Fruit fly (Drosophila melanogaster) whole organism, embryonic: ENCODE measurements around the gene CG14883.

Experiments
- ATbp ChIP-seq: fragments of 200-800 bp; sonication (Bioruptor generic); optimal IDR thresholded peaks from 2 replicates; lab custom pipeline; 2017; ENCODE audit warnings: missing biosample characterization, mild to moderate bottlenecking, missing genetic modification characterization, missing genetic modification reagents
- CG12236 ChIP-seq: fragments of 200-800 bp; sonication (Bioruptor generic); optimal IDR thresholded peaks from 2 replicates; lab custom pipeline; 2016; ENCODE audit warnings: missing biosample characterization, missing genetic modification characterization
- CG14667 ChIP-seq: fragments of 200-800 bp; sonication (Bioruptor generic); IDR thresholded peaks from 2 replicates; pipeline ENCODE4 v1.3.6; 2022; ENCODE audit warnings: missing biosample characterization, missing genetic modification characterization
- CG15073 ChIP-seq: fragments of 200-800 bp; sonication (Bioruptor generic); optimal IDR thresholded peaks from 2 replicates; lab custom pipeline; 2016; ENCODE audit warnings: missing biosample characterization, missing genetic modification characterization
- CG17328 ChIP-seq: fragments of 200-800 bp; sonication (Bioruptor generic); IDR thresholded peaks from 2 replicates; pipeline ENCODE4 v1.3.6; 2022; ENCODE audit warnings: missing biosample characterization, missing genetic modification characterization
- CG1792 ChIP-seq: fragments of 200-800 bp; sonication (Bioruptor generic); optimal IDR thresholded peaks from 2 replicates; lab custom pipeline; 2016; ENCODE audit warnings: missing biosample characterization, missing genetic modification characterization
- CG2129 ChIP-seq: fragments of 200-800 bp; sonication (Bioruptor generic); IDR thresholded peaks from 2 replicates; pipeline ENCODE4 v1.3.6; 2022; ENCODE audit warnings: missing biosample characterization, missing genetic modification characterization; ENCODE audit not compliant: partially characterized antibody
- CG2678 ChIP-seq: fragments of 200-800 bp; sonication (Bioruptor generic); optimal IDR thresholded peaks from 3 replicates; lab custom pipeline; 2019; ENCODE audit warnings: missing biosample characterization, mild to moderate bottlenecking, missing genetic modification characterization, moderate library complexity
- CG2875 ChIP-seq: fragments of 200-800 bp; sonication (Bioruptor generic); optimal IDR thresholded peaks from 2 replicates; lab custom pipeline; 2017; ENCODE audit warnings: missing biosample characterization, mild to moderate bottlenecking, missing genetic modification characterization, missing genetic modification reagents
- CG33557 ChIP-seq: fragments of 200-800 bp; sonication (Bioruptor generic); optimal IDR thresholded peaks from 2 replicates; lab custom pipeline; 2019; ENCODE audit warnings: missing biosample characterization, mild to moderate bottlenecking, missing genetic modification characterization, moderate library complexity
- CG4707 ChIP-seq: fragments of 200-800 bp; sonication (Bioruptor generic); optimal IDR thresholded peaks from 2 replicates; lab custom pipeline; 2018; ENCODE audit warnings: missing biosample characterization, mild to moderate bottlenecking, missing genetic modification characterization, moderate library complexity
- CG4854 ChIP-seq: fragments of 200-800 bp; sonication (Bioruptor generic); optimal IDR thresholded peaks from 2 replicates; lab custom pipeline; 2016; ENCODE audit warnings: missing biosample characterization, missing genetic modification characterization, inconsistent platforms
- CG8388 ChIP-seq: fragments of 200-800 bp; sonication (Bioruptor generic); optimal IDR thresholded peaks from 2 replicates; lab custom pipeline; 2019; ENCODE audit warnings: missing biosample characterization, mild to moderate bottlenecking, missing genetic modification characterization, moderate library complexity
- CG9215 ChIP-seq: fragments of 200-800 bp; sonication (Bioruptor generic); IDR thresholded peaks from 2 replicates; pipeline ENCODE4 v1.3.6; 2022; ENCODE audit warnings: missing biosample characterization, missing genetic modification characterization
- Deaf1 ChIP-seq: fragments of 200-800 bp; optimal IDR thresholded peaks from 3 replicates; lab custom pipeline; 2019; ENCODE audit warnings: missing biosample characterization, mild to moderate bottlenecking, missing genetic modification characterization, moderate library complexity
- Dll ChIP-seq: fragments of 200-800 bp; sonication (Bioruptor generic); IDR thresholded peaks from 4 replicates; pipeline ENCODE4 v1.3.6; 2022; ENCODE audit warnings: missing biosample characterization, missing genetic modification characterization; ENCODE audit not compliant: partially characterized antibody
- HLH3B ChIP-seq: fragments of 200-800 bp; sonication (Bioruptor generic); IDR thresholded peaks from 2 replicates; pipeline ENCODE4 v1.3.6; 2022; ENCODE audit warnings: missing biosample characterization, missing genetic modification characterization
- HmgZ ChIP-seq: fragments of 200-800 bp; sonication (Bioruptor generic); optimal IDR thresholded peaks from 2 replicates; lab custom pipeline; 2018; ENCODE audit warnings: missing biosample characterization, mild to moderate bottlenecking, missing genetic modification characterization
- Hmx ChIP-seq: fragments of 200-800 bp; sonication (Bioruptor generic); optimal IDR thresholded peaks from 2 replicates; lab custom pipeline; 2016; ENCODE audit warnings: missing biosample characterization, missing genetic modification characterization
- Hsf ChIP-seq: fragments of 200-800 bp; sonication (Bioruptor generic); optimal IDR thresholded peaks from 3 replicates; lab custom pipeline; 2016; ENCODE audit warnings: missing biosample characterization, missing genetic modification characterization
- Mes4 ChIP-seq: fragments of 200-800 bp; sonication (Bioruptor generic); optimal IDR thresholded peaks from 2 replicates; lab custom pipeline; 2016; ENCODE audit warnings: missing biosample characterization, missing genetic modification characterization
- NFAT ChIP-seq: fragments of 200-800 bp; sonication (Bioruptor generic); IDR thresholded peaks from 2 replicates; pipeline ENCODE4 v1.3.6; 2022; ENCODE audit warnings: missing biosample characterization, missing genetic modification characterization
- Scr ChIP-seq: fragments of 200-800 bp; sonication (Bioruptor generic); IDR thresholded peaks from 2 replicates; pipeline ENCODE4 v1.3.6; 2022; ENCODE audit warnings: missing biosample characterization, missing genetic modification characterization; ENCODE audit not compliant: partially characterized antibody
- bcd ChIP-seq: fragments of 200-800 bp; sonication (Bioruptor generic); optimal IDR thresholded peaks from 2 replicates; lab custom pipeline; 2017; ENCODE audit warnings: missing biosample characterization, mild to moderate bottlenecking, missing genetic modification characterization
- br ChIP-seq: fragments of >200 bp; optimal IDR thresholded peaks from 2 replicates; lab custom pipeline; 2017
- cad ChIP-seq: fragments of >200 bp; optimal IDR thresholded peaks from 2 replicates; lab custom pipeline; 2017; ENCODE audit warnings: missing biosample characterization, missing genetic modification characterization
- cg ChIP-seq: fragments of 200-800 bp; sonication (Bioruptor generic); optimal IDR thresholded peaks from 3 replicates; lab custom pipeline; 2019; ENCODE audit warnings: missing biosample characterization, mild to moderate bottlenecking, missing genetic modification characterization, moderate library complexity
- chif ChIP-seq, 2 experiments: fragments of 200-800 bp; sonication (Bioruptor generic); optimal IDR thresholded peaks; 3 replicates each; lab custom pipeline; 2016; ENCODE audit warnings: missing biosample characterization in 2 of 2, missing genetic modification characterization in 2 of 2
- chinmo ChIP-seq: fragments of 200-800 bp; sonication (Bioruptor generic); IDR thresholded peaks from 4 replicates; pipeline ENCODE4 v1.3.6; 2022; ENCODE audit warnings: missing biosample characterization, missing genetic modification characterization; ENCODE audit not compliant: partially characterized antibody
- ci ChIP-seq: fragments of 200-800 bp; sonication (Bioruptor generic); IDR thresholded peaks from 3 replicates; pipeline ENCODE4 v1.3.6; 2022; ENCODE audit warnings: missing biosample characterization, missing genetic modification characterization
- crp ChIP-seq, 2 experiments: fragments of 200-800 bp; sonication (Bioruptor generic); optimal IDR thresholded peaks; 2 replicates in 1 of 2; 3 replicates in 1 of 2; lab custom pipeline; 2017; ENCODE audit warnings: missing biosample characterization in 2 of 2, missing genetic modification characterization in 2 of 2, mild to moderate bottlenecking in 1 of 2, moderate library complexity in 1 of 2
- da ChIP-seq: fragments of 200-800 bp; sonication (Bioruptor generic); optimal IDR thresholded peaks from 2 replicates; lab custom pipeline; 2016; ENCODE audit warnings: missing biosample characterization, missing genetic modification characterization
- ewg ChIP-seq: fragments of 200-800 bp; sonication (Bioruptor generic); optimal IDR thresholded peaks from 3 replicates; lab custom pipeline; 2017; ENCODE audit warnings: mild to moderate bottlenecking, missing biosample characterization, missing genetic modification reagents, missing genetic modification characterization
- eyg ChIP-seq: fragments of 200-800 bp; sonication (Bioruptor generic); optimal IDR thresholded peaks from 3 replicates; lab custom pipeline; 2016; ENCODE audit warnings: missing biosample characterization, missing genetic modification characterization
- grn ChIP-seq: fragments of 200-800 bp; sonication (Bioruptor generic); optimal IDR thresholded peaks from 3 replicates; lab custom pipeline; 2017; ENCODE audit warnings: missing biosample characterization, missing genetic modification characterization
- hb ChIP-seq: fragments of 200-800 bp; sonication (Bioruptor generic); IDR thresholded peaks from 3 replicates; pipeline ENCODE4 v1.3.6; 2022; ENCODE audit warnings: missing biosample characterization, missing genetic modification characterization; ENCODE audit not compliant: partially characterized antibody
- ind ChIP-seq: fragments of 200-800 bp; sonication (Bioruptor generic); optimal IDR thresholded peaks from 3 replicates; lab custom pipeline; 2016; ENCODE audit warnings: missing biosample characterization, missing genetic modification characterization
- kni ChIP-seq: fragments of 200-800 bp; sonication (Bioruptor generic); optimal IDR thresholded peaks from 3 replicates; lab custom pipeline; 2017; ENCODE audit warnings: mild to moderate bottlenecking, missing biosample characterization, missing genetic modification reagents, missing genetic modification characterization
- lilli ChIP-seq: fragments of 200-800 bp; sonication (Bioruptor generic); optimal IDR thresholded peaks from 3 replicates; lab custom pipeline; 2016; ENCODE audit warnings: missing biosample characterization, missing genetic modification characterization
- nom ChIP-seq: fragments of 200-800 bp; sonication (Bioruptor generic); optimal IDR thresholded peaks from 2 replicates; lab custom pipeline; 2017; ENCODE audit warnings: missing biosample characterization, missing genetic modification characterization, mild to moderate bottlenecking, moderate library complexity, missing genetic modification reagents
- p53 ChIP-seq: fragments of 200-800 bp; sonication (Bioruptor generic); optimal IDR thresholded peaks from 2 replicates; lab custom pipeline; 2016; ENCODE audit warnings: missing biosample characterization, missing genetic modification characterization
- pan ChIP-seq, 4 experiments: fragments of >200 bp in 3 of 4; fragments of 200-800 bp in 1 of 4; sonication (Bioruptor generic) in 1 of 4; optimal IDR thresholded peaks in 3 of 4; IDR thresholded peaks in 1 of 4; 2 replicates each; pipeline versions ENCODE4 v1.3.6 to Lab custom; 2017 to 2022; ENCODE audit warnings: missing biosample characterization in 2 of 4, missing genetic modification characterization in 2 of 4, mixed read lengths in 1 of 4
- pros ChIP-seq: fragments of 200-800 bp; sonication (Bioruptor generic); optimal IDR thresholded peaks from 3 replicates; lab custom pipeline; 2019; ENCODE audit warnings: missing biosample characterization, mild to moderate bottlenecking, missing genetic modification characterization, moderate library complexity
- schlank ChIP-seq: fragments of 200-800 bp; sonication (Bioruptor generic); optimal IDR thresholded peaks from 2 replicates; lab custom pipeline; 2018; ENCODE audit warnings: missing biosample characterization, mild to moderate bottlenecking, missing genetic modification characterization
- sens ChIP-seq: fragments of 200-800 bp; sonication (Bioruptor generic); peaks from one replicate; lab custom pipeline; 2016; ENCODE audit warnings: missing biosample characterization, missing genetic modification characterization
- sug ChIP-seq: fragments of 200-800 bp; optimal IDR thresholded peaks from 2 replicates; lab custom pipeline; 2019; ENCODE audit warnings: missing biosample characterization, mild to moderate bottlenecking, missing genetic modification characterization, moderate library complexity
- tin ChIP-seq: fragments of 200-800 bp; sonication (Bioruptor generic); optimal IDR thresholded peaks from 3 replicates; lab custom pipeline; 2016; ENCODE audit warnings: missing biosample characterization, missing genetic modification characterization
- z ChIP-seq: fragments of 200-800 bp; sonication (Bioruptor generic); IDR thresholded peaks from 3 replicates; pipeline ENCODE4 v1.3.6; 2022; ENCODE audit warnings: missing biosample characterization, missing genetic modification characterization
- zen2 ChIP-seq: fragments of 200-800 bp; sonication (Bioruptor generic); IDR thresholded peaks from 3 replicates; pipeline ENCODE4 v1.3.6; 2022; ENCODE audit warnings: missing biosample characterization, missing genetic modification characterization; ENCODE audit not compliant: partially characterized antibody

CG14883 gene

dm6 chr3R:16452954-16453587 is 2.8 kb upstream of the CG14883 start:
- TF ChIP-seq bcd (GFP tag; lab: Kevin White, UChicago) (no peak), CG33557 (no peak), schlank (tag; lab: Kevin White, UChicago) (no peak), Hmx (GFP tag; lab: Kevin White, UChicago) (no peak), Deaf1 (tag; lab: Kevin White, UChicago) (peak; percentile 53), CG15073 (GFP tag; lab: Kevin White, UChicago) (no peak), CG2678 (tag; lab: Kevin White, UChicago) (no peak), chinmo (GFP tag; lab: Robert Waterston, UW) (peak; percentile 90; the same call in 3 of the 4 replicates), cad (GFP tag; lab: Kevin White, UChicago) (peak; percentile 79), sug (tag; lab: Kevin White, UChicago) (peak; percentile 25), HLH3B (GFP tag; lab: Robert Waterston, UW) (no peak), Dll (GFP tag; lab: Robert Waterston, UW) (peak; percentile 34; the same call in 1 of the 4 replicates), Scr (GFP tag; lab: Robert Waterston, UW) (peak; percentile 8), da (GFP tag; lab: Kevin White, UChicago) (no peak), Mes4 (GFP tag; lab: Kevin White, UChicago) (no peak), cg (GFP tag; lab: Kevin White, UChicago) (peak; percentile 96), CG12236 (GFP tag; lab: Kevin White, UChicago) (no peak), crp (GFP tag; optimal IDR thresholded peaks at IDR 0.05; lab: Kevin White, UChicago) (no peak), pros (peak; percentile 97), ewg (GFP tag; lab: Kevin White, UChicago) (peak; percentile 0), CG4707 (GFP tag; lab: Kevin White, UChicago) (no peak), tin (no peak), ind (GFP tag; lab: Kevin White, UChicago) (no peak), zen2 (GFP tag; lab: Robert Waterston, UW) (no peak), sens (no peak), HmgZ (tag; lab: Kevin White, UChicago) (no peak), p53 (GFP tag; lab: Kevin White, UChicago) (peak; percentile 76), CG9215 (GFP tag; lab: Robert Waterston, UW) (no peak), Hsf (no peak), CG2875 (GFP tag; lab: Kevin White, UChicago) (no peak), lilli (GFP tag; lab: Kevin White, UChicago) (no peak), eyg (GFP tag; lab: Kevin White, UChicago) (no peak), NFAT (GFP tag; lab: Robert Waterston, UW) (no peak), CG8388 (GFP tag; lab: Kevin White, UChicago) (no peak), z (GFP tag; lab: Robert Waterston, UW) (peak; percentile 60; the same call in 1 of the 3 replicates), nom (GFP tag; lab: Kevin White, UChicago) (peak; percentile 36), ATbp (GFP tag; lab: Kevin White, UChicago) (no peak), grn (GFP tag; lab: Kevin White, UChicago) (peak; percentile 16), CG1792 (GFP tag; lab: Kevin White, UChicago) (no peak), CG17328 (GFP tag; lab: Robert Waterston, UW) (no peak), ci (GFP tag; lab: Robert Waterston, UW) (0 out of 3 replicates have a peak, but pooled peaks have one; percentile 13), CG2129 (GFP tag; lab: Robert Waterston, UW) (no peak), kni (GFP tag; lab: Kevin White, UChicago) (peak; percentile 8), br (lab: Kevin White, UChicago) (no peak), pan (optimal IDR thresholded peaks at IDR 0.05; lab: Kevin White, UChicago) (no peak), pan (GFP tag; optimal IDR thresholded peaks at IDR 0.05 in 1 of 2, IDR thresholded peaks at IDR 0.05 in 1 of 2) (no peak), hb (no peak), chif (GFP tag; optimal IDR thresholded peaks at IDR 0.05; lab: Kevin White, UChicago) (no peak), CG4854 (GFP tag; lab: Kevin White, UChicago) (no peak), CG14667 (GFP tag; lab: Robert Waterston, UW) (no peak)
